Worm (Caenorhabditis elegans): ENCODE measurements around the gene xol-1.

ce11 chrX:8022728-8023127 is 18.4 kb upstream of the xol-1 start:
- TF ChIP-seq hlh-30 (tag; optimal IDR thresholded peaks at IDR 0.05; ENCODE audit: insufficient read depth) = no peak
- TF ChIP-seq dmd-4 (tag; optimal IDR thresholded peaks at IDR 0.05; ENCODE audit: borderline replicate concordance) = no peak
- TF ChIP-seq elt-2 (tag; optimal IDR thresholded peaks at IDR 0.05) = no peak
- no peak for TF ChIP-seq ttx-3 (tag; optimal IDR thresholded peaks at IDR 0.05)
- TF ChIP-seq nhr-11 (tag; optimal IDR thresholded peaks at IDR 0.05) = no peak
- TF ChIP-seq ceh-31 (tag; optimal IDR thresholded peaks at IDR 0.05) = no peak
- no peak for TF ChIP-seq ama-1 (optimal IDR thresholded peaks at IDR 0.05)
- TF ChIP-seq che-1 (tag; optimal IDR thresholded peaks at IDR 0.05) = no peak
- TF ChIP-seq dve-1 (tag; optimal IDR thresholded peaks at IDR 0.05) = no peak
- no peak for TF ChIP-seq ets-4 (tag; optimal IDR thresholded peaks at IDR 0.05)
- TF ChIP-seq C38D4.7 (GFP tag; optimal IDR thresholded peaks at IDR 0.05) = no peak
- TF ChIP-seq C08G9.2 (tag; optimal IDR thresholded peaks at IDR 0.05) = no peak
- TF ChIP-seq fkh-10 (GFP tag; optimal IDR thresholded peaks at IDR 0.05) = no peak
